Worm (Caenorhabditis elegans) whole organism, L1 larva: ENCODE measurements around the gene K08H10.10.

Experiments used
- C16A3.4 ChIP-seq: fragments of 150-350 bp; optimal IDR thresholded peaks from 2 replicates; lab custom pipeline; 2014; ENCODE audit warnings: missing biosample characterization, missing genetic modification characterization
- Y116A8C.19 ChIP-seq: sonication (generic microtip); optimal IDR thresholded peaks from 2 replicates; lab custom pipeline; 2016; ENCODE audit warnings: missing compliant biosample characterization, missing genetic modification characterization, borderline replicate concordance
- aha-1 ChIP-seq: fragments of 150-350 bp; optimal IDR thresholded peaks from 2 replicates; lab custom pipeline; 2014; ENCODE audit warnings: missing biosample characterization, missing genetic modification characterization
- alr-1 ChIP-seq: fragments of 200-800 bp; sonication (Bioruptor generic); optimal IDR thresholded peaks from 2 replicates; lab custom pipeline; 2018; ENCODE audit warnings: borderline replicate concordance, mild to moderate bottlenecking, missing genetic modification characterization, missing compliant biosample characterization
- aly-2 ChIP-seq: fragments of 150-350 bp; optimal IDR thresholded peaks from 2 replicates; lab custom pipeline; 2014; ENCODE audit warnings: missing biosample characterization, missing genetic modification characterization
- blmp-1 ChIP-seq: fragments of 150-350 bp; optimal IDR thresholded peaks from 2 replicates; lab custom pipeline; 2014; ENCODE audit warnings: missing biosample characterization, missing genetic modification characterization
- ceh-82 ChIP-seq, 3 experiments: fragments of 150-350 bp in 1 of 3; sonication (generic microtip) in 2 of 3; optimal IDR thresholded peaks; 2 replicates each; lab custom pipeline; 2014 to 2017; ENCODE audit warnings: missing biosample characterization in 3 of 3, missing genetic modification characterization in 3 of 3
- dpl-1 ChIP-seq, 3 experiments: fragments of 150-350 bp in 2 of 3; sonication (generic microtip) in 1 of 3; optimal IDR thresholded peaks; 2 replicates each; lab custom pipeline; 2014 to 2017; ENCODE audit warnings: missing biosample characterization in 3 of 3, missing genetic modification characterization in 3 of 3, missing genetic modification reagents in 3 of 3
- efl-1 ChIP-seq, 4 experiments: fragments of 150-350 bp; optimal IDR thresholded peaks in 3 of 4; peaks in 1 of 4; 1 replicate in 1 of 4; 2 replicates in 3 of 4; lab custom pipeline; 2014; ENCODE audit warnings: missing biosample characterization in 2 of 4, missing genetic modification characterization in 2 of 4, missing genetic modification reagents in 2 of 4
- efl-3 ChIP-seq: fragments of 200-800 bp; sonication (Bioruptor generic); optimal IDR thresholded peaks from 2 replicates; lab custom pipeline; 2018; ENCODE audit warnings: mild to moderate bottlenecking, missing genetic modification characterization, missing compliant biosample characterization
- elt-2 ChIP-seq: sonication (generic microtip); optimal IDR thresholded peaks from 2 replicates; lab custom pipeline; 2016; ENCODE audit warnings: missing genetic modification characterization, mild to moderate bottlenecking, inconsistent platforms, missing compliant biosample characterization, missing genetic modification reagents
- elt-3 ChIP-seq, 6 experiments: fragments of 150-350 bp in 1 of 6; sonication (generic microtip); optimal IDR thresholded peaks; 2 replicates each; lab custom pipeline; 2017 to 2018; ENCODE audit warnings: missing biosample characterization in 6 of 6, missing genetic modification characterization in 6 of 6, inconsistent platforms in 1 of 6
- ets-5 ChIP-seq: fragments of 200-800 bp; sonication (Bioruptor generic); IDR thresholded peaks from 2 replicates; pipeline ENCODE4 v1.3.6; 2022; ENCODE audit warnings: missing genetic modification characterization, missing compliant biosample characterization
- fkh-10 ChIP-seq: sonication (generic microtip); optimal IDR thresholded peaks from 2 replicates; lab custom pipeline; 2017; ENCODE audit warnings: missing biosample characterization, missing genetic modification reagents, missing genetic modification characterization
- fos-1 ChIP-seq: fragments of 150-350 bp; optimal IDR thresholded peaks from 2 replicates; lab custom pipeline; 2014; ENCODE audit warnings: missing biosample characterization, missing genetic modification characterization
- hlh-17 ChIP-seq: fragments of 200-800 bp; sonication (Bioruptor generic); optimal IDR thresholded peaks from 2 replicates; lab custom pipeline; 2018; ENCODE audit warnings: missing genetic modification characterization, mild to moderate bottlenecking, missing compliant biosample characterization, moderate library complexity, borderline replicate concordance
- isw-1 ChIP-seq: fragments of 200-800 bp; sonication (Bioruptor generic); IDR thresholded peaks from 2 replicates; pipeline ENCODE4 v1.3.6; 2022; ENCODE audit warnings: missing genetic modification characterization, missing compliant biosample characterization
- lin-13 ChIP-seq: fragments of 150-350 bp; optimal IDR thresholded peaks from 2 replicates; lab custom pipeline; 2014; ENCODE audit warnings: missing biosample characterization, missing genetic modification reagents, missing genetic modification characterization
- lin-14 ChIP-seq: fragments of 200-800 bp; sonication (Bioruptor generic); optimal IDR thresholded peaks from 2 replicates; lab custom pipeline; 2018; ENCODE audit warnings: mild to moderate bottlenecking, missing genetic modification characterization, moderate library complexity, missing compliant biosample characterization
- lin-15B ChIP-seq: fragments of 150-350 bp; sonication (generic microtip); optimal IDR thresholded peaks from 3 replicates; lab custom pipeline; 2014; ENCODE audit warnings: missing biosample characterization, missing genetic modification characterization
- lin-39 ChIP-seq: fragments of 150-350 bp; optimal IDR thresholded peaks from 2 replicates; lab custom pipeline; 2014; ENCODE audit warnings: missing biosample characterization, missing genetic modification reagents, missing genetic modification characterization
- lsy-2 ChIP-seq, 2 experiments: fragments of 150-350 bp; optimal IDR thresholded peaks; 2 replicates each; lab custom pipeline; 2014; ENCODE audit warnings: missing biosample characterization in 2 of 2, missing genetic modification characterization in 2 of 2
- mdl-1 ChIP-seq, 2 experiments: fragments of 150-350 bp; optimal IDR thresholded peaks; 2 replicates each; lab custom pipeline; 2014 to 2017; ENCODE audit warnings: missing biosample characterization in 2 of 2, missing genetic modification characterization in 2 of 2, inconsistent platforms in 1 of 2
- mep-1 ChIP-seq: fragments of 150-350 bp; optimal IDR thresholded peaks from 2 replicates; lab custom pipeline; 2014; ENCODE audit warnings: missing biosample characterization, missing genetic modification characterization
- nhr-12 ChIP-seq: sonication (generic microtip); optimal IDR thresholded peaks from 2 replicates; lab custom pipeline; 2017; ENCODE audit warnings: missing biosample characterization, missing genetic modification characterization
- nhr-28 ChIP-seq: fragments of 150-350 bp; optimal IDR thresholded peaks from 2 replicates; lab custom pipeline; 2014; ENCODE audit warnings: missing biosample characterization, missing genetic modification characterization
- nhr-47 ChIP-seq: sonication (generic microtip); optimal IDR thresholded peaks from 2 replicates; lab custom pipeline; 2016; ENCODE audit warnings: mild to moderate bottlenecking, missing genetic modification characterization, moderate library complexity, missing compliant biosample characterization
- nhr-71 ChIP-seq: sonication (generic microtip); optimal IDR thresholded peaks from 2 replicates; lab custom pipeline; 2016; ENCODE audit warnings: mild to moderate bottlenecking, missing genetic modification characterization, moderate library complexity, missing compliant biosample characterization
- nhr-77 ChIP-seq: fragments of 150-350 bp; optimal IDR thresholded peaks from 2 replicates; lab custom pipeline; 2014; ENCODE audit warnings: missing biosample characterization, missing genetic modification characterization
- nhr-84 ChIP-seq: sonication (generic microtip); optimal IDR thresholded peaks from 2 replicates; lab custom pipeline; 2017; ENCODE audit warnings: missing biosample characterization, missing genetic modification characterization
- nhr-85 ChIP-seq: sonication (generic microtip); peaks from one replicate; lab custom pipeline; 2016; ENCODE audit warnings: missing genetic modification characterization, inconsistent platforms, missing compliant biosample characterization
- pax-3 ChIP-seq: fragments of 200-800 bp; sonication (Bioruptor generic); optimal IDR thresholded peaks from 2 replicates; lab custom pipeline; 2018; ENCODE audit warnings: mild to moderate bottlenecking, missing genetic modification characterization, moderate library complexity, missing compliant biosample characterization
- pqm-1 ChIP-seq: sonication (generic microtip); optimal IDR thresholded peaks from 3 replicates; lab custom pipeline; 2017; ENCODE audit warnings: missing biosample characterization, missing genetic modification characterization
- rnt-1 ChIP-seq: sonication (generic microtip); optimal IDR thresholded peaks from 2 replicates; lab custom pipeline; 2016; ENCODE audit warnings: mild to moderate bottlenecking, missing genetic modification characterization, moderate library complexity, missing compliant biosample characterization
- snpc-4 ChIP-seq: fragments of 150-350 bp; optimal IDR thresholded peaks from 2 replicates; lab custom pipeline; 2014; ENCODE audit warnings: missing biosample characterization, missing genetic modification characterization
- snu-23 ChIP-seq: sonication (generic microtip); optimal IDR thresholded peaks from 2 replicates; lab custom pipeline; 2016; ENCODE audit warnings: missing genetic modification characterization, missing compliant biosample characterization
- sox-4 ChIP-seq: sonication (generic microtip); optimal IDR thresholded peaks from 2 replicates; lab custom pipeline; 2016; ENCODE audit warnings: missing genetic modification characterization, missing compliant biosample characterization
- swsn-7 ChIP-seq: sonication (generic microtip); optimal IDR thresholded peaks from 2 replicates; lab custom pipeline; 2016; ENCODE audit warnings: missing genetic modification characterization, missing compliant biosample characterization
- tbx-2 ChIP-seq: sonication (generic microtip); optimal IDR thresholded peaks from 2 replicates; lab custom pipeline; 2016; ENCODE audit warnings: missing genetic modification characterization, missing compliant biosample characterization
- unc-30 ChIP-seq: sonication (generic microtip); optimal IDR thresholded peaks from 2 replicates; lab custom pipeline; 2017; ENCODE audit warnings: missing biosample characterization, missing genetic modification characterization
- unc-62 ChIP-seq: fragments of 150-350 bp; optimal IDR thresholded peaks from 2 replicates; lab custom pipeline; 2014; ENCODE audit warnings: missing biosample characterization, missing genetic modification reagents, missing genetic modification characterization
- unc-86 ChIP-seq: sonication (generic microtip); optimal IDR thresholded peaks from 2 replicates; lab custom pipeline; 2016; ENCODE audit warnings: missing genetic modification characterization, missing compliant biosample characterization
- unc-98 ChIP-seq: fragments of 200-800 bp; sonication (Bioruptor generic); IDR thresholded peaks from 2 replicates; pipeline ENCODE4 v1.3.6; 2022; ENCODE audit warnings: missing genetic modification characterization, missing compliant biosample characterization
- vab-15 ChIP-seq: sonication (generic microtip); optimal IDR thresholded peaks from 2 replicates; lab custom pipeline; 2017; ENCODE audit warnings: missing genotype, mild to moderate bottlenecking, missing genetic modification characterization, missing compliant biosample characterization
- xbp-1 ChIP-seq: sonication (generic microtip); optimal IDR thresholded peaks from 2 replicates; lab custom pipeline; 2016; ENCODE audit warnings: missing genetic modification characterization, missing compliant biosample characterization
- zip-4 ChIP-seq: fragments of 200-800 bp; sonication (Bioruptor generic); optimal IDR thresholded peaks from 2 replicates; lab custom pipeline; 2018; ENCODE audit warnings: mild to moderate bottlenecking, missing genetic modification characterization, moderate library complexity, missing compliant biosample characterization
- ztf-11 ChIP-seq, 2 experiments: sonication (generic microtip); optimal IDR thresholded peaks; 2 replicates each; lab custom pipeline; 2016 to 2017; ENCODE audit warnings: missing genetic modification characterization in 2 of 2, missing biosample characterization in 1 of 2, missing compliant biosample characterization in 1 of 2
- ztf-4 ChIP-seq: fragments of 150-350 bp; optimal IDR thresholded peaks from 2 replicates; lab custom pipeline; 2014; ENCODE audit warnings: missing biosample characterization, missing genetic modification characterization

Gene K08H10.10

DNA sequence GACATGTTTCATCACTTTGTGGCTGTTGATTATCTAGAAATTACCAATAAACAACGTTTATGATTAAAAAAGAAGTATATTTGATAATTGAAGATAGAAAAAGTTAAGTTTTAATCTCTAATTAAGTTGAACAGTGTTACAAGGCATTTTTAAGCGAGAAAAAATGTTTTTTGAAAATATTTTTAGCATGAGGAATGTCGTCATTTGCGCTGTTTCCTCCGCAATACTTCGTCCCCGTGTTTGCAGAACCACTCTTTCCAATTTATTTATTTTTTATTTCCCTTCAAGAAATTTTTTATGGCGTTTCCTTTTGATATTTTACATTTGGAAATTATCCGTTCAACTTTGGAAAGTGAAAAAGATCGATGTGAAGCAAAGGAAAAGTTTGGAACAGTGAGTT is 9.2 kb upstream of the K08H10.10 start, which contains the start of the genes rde-1 and trpp-6 (continued):
- TF ChIP-seq nhr-77, result no peak
- TF ChIP-seq snu-23 (GFP tag; lab: Kevin White, UChicago), result no peak
- no peak for TF ChIP-seq vab-15 (tag; lab: Kevin White, UChicago)
- no peak for TF ChIP-seq pax-3
- TF ChIP-seq nhr-47, result peak; percentile 28
- TF ChIP-seq snpc-4 (tag; lab: Kevin White, UChicago), result no peak
- TF ChIP-seq ceh-82 (tag; optimal IDR thresholded peaks at IDR 0.05; lab: Kevin White, UChicago), result no peak
- no peak for TF ChIP-seq fos-1 (tag; lab: Kevin White, UChicago)
- TF ChIP-seq lin-14 (GFP tag; lab: Kevin White, UChicago), result no peak
- TF ChIP-seq unc-30, result no peak
- no peak for TF ChIP-seq C16A3.4 (tag; lab: Kevin White, UChicago)
- no peak for TF ChIP-seq lin-39 (tag; lab: Kevin White, UChicago)
- TF ChIP-seq nhr-71, result peak; percentile 7
- peak; percentile 6 to 13 for TF ChIP-seq lsy-2 (tag; optimal IDR thresholded peaks at IDR 0.05; lab: Kevin White, UChicago)
- TF ChIP-seq lin-15B (tag; lab: Kevin White, UChicago), result no peak
- TF ChIP-seq Y116A8C.19, result no peak
- no peak for TF ChIP-seq ztf-4 (tag; lab: Kevin White, UChicago)
- TF ChIP-seq aha-1 (tag; lab: Kevin White, UChicago), result no peak
- no peak for TF ChIP-seq elt-3 (tag; optimal IDR thresholded peaks at IDR 0.05; lab: Kevin White, UChicago)
- TF ChIP-seq efl-1 (optimal IDR thresholded peaks at IDR 0.05; lab: Kevin White, UChicago), result peak in 1 of 2 experiments; percentile 45
- TF ChIP-seq efl-1 (GFP tag; optimal IDR thresholded peaks at IDR 0.05 in 1 of 2; lab: Kevin White, UChicago), result peak in 1 of 2 experiments; percentile 21
- TF ChIP-seq mdl-1 (tag; optimal IDR thresholded peaks at IDR 0.05; lab: Kevin White, UChicago), result no peak
- TF ChIP-seq pqm-1 (tag; lab: Kevin White, UChicago), result no peak
- TF ChIP-seq nhr-85 (tag; lab: Kevin White, UChicago), result no peak
- peak in 2 of 3 experiments; percentile 15 to 32 for TF ChIP-seq dpl-1 (GFP tag; optimal IDR thresholded peaks at IDR 0.05; lab: Kevin White, UChicago)

DNA sequence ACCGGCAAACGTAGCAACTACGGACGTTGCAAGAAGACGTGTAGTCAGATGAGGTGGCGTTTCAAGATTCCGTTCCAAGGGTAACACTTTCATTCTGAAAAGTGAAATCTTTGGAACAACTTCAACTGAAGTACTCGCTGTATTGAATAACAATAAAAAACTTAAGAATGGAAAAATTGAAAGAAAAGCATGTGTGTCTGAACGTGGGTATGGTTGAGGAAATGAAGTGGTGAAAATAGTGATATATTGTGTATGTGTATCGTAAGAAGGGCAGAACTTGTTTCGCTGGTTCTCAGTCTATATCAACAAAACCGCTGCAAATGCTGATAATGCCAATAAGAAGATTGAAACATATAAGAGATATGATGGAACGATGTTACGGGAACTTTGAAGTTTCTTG is 5.1 kb upstream of the K08H10.10 start, which contains the start of gene K08H10.6:
Gene K08H10.6, minus strand, starts transcription at position 101 of the 400 bp plus-strand sequence.
- no peak for TF ChIP-seq lin-39 (tag; lab: Kevin White, UChicago)
- no peak for TF ChIP-seq mep-1
- TF ChIP-seq efl-1 (optimal IDR thresholded peaks at IDR 0.05; lab: Kevin White, UChicago), result no peak
- TF ChIP-seq efl-1 (GFP tag; optimal IDR thresholded peaks at IDR 0.05 in 1 of 2; lab: Kevin White, UChicago), result no peak
- TF ChIP-seq isw-1, result no peak
- no peak for TF ChIP-seq unc-30
- TF ChIP-seq nhr-28 (tag; lab: Kevin White, UChicago), result no peak
- TF ChIP-seq nhr-84, result no peak
- TF ChIP-seq lin-14 (GFP tag; lab: Kevin White, UChicago), result no peak
- TF ChIP-seq ceh-82 (tag; optimal IDR thresholded peaks at IDR 0.05; lab: Kevin White, UChicago), result no peak
- TF ChIP-seq swsn-7, result no peak
- no peak for TF ChIP-seq lin-13 (GFP tag; lab: Kevin White, UChicago)
- no peak for TF ChIP-seq alr-1 (tag; lab: Kevin White, UChicago)
- no peak for TF ChIP-seq ets-5 (GFP tag; lab: Robert Waterston, UW)
- TF ChIP-seq elt-2 (tag; lab: Kevin White, UChicago), result no peak

DNA sequence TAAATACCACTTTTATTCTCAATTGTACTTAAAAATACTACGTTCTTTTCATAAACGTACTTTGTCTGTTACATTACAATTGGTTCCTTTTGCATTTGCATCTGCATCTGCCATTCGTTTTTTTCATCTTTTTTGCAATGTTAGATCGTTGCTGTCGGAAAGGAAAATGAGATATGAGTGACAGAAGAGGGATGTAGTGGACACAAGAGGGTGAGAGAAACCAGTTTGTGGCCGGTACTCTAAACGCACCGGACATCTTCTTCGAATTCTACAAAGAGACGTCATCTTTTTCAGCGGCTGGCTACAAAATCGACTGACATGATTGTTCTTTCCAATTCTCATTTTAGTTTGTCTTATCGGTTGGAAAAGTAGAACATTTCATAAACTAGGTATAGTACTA is 1.9 kb downstream of the K08H10.10 start:
- TF ChIP-seq unc-62 (GFP tag; lab: Kevin White, UChicago), result no peak
- no peak for TF ChIP-seq sox-4 (tag; lab: Kevin White, UChicago)
- TF ChIP-seq nhr-47, result no peak
- no peak for TF ChIP-seq C16A3.4 (tag; lab: Kevin White, UChicago)
- peak; percentile 70 for TF ChIP-seq lin-14 (GFP tag; lab: Kevin White, UChicago)
- no peak for TF ChIP-seq aly-2 (tag; lab: Kevin White, UChicago)
- no peak for TF ChIP-seq zip-4 (GFP tag; lab: Kevin White, UChicago)
- TF ChIP-seq fkh-10 (GFP tag; lab: Kevin White, UChicago), result no peak
- no peak for TF ChIP-seq tbx-2 (tag; lab: Kevin White, UChicago)
- TF ChIP-seq unc-98, result no peak
- no peak for TF ChIP-seq ztf-4 (tag; lab: Kevin White, UChicago)
- no peak for TF ChIP-seq nhr-28 (tag; lab: Kevin White, UChicago)
- no peak for TF ChIP-seq aha-1 (tag; lab: Kevin White, UChicago)
- no peak for TF ChIP-seq nhr-12
- no peak for TF ChIP-seq rnt-1 (tag; lab: Kevin White, UChicago)
- no peak for TF ChIP-seq swsn-7
- TF ChIP-seq blmp-1, result peak; percentile 78
- no peak for TF ChIP-seq hlh-17 (GFP tag; lab: Kevin White, UChicago)
- TF ChIP-seq unc-86 (tag; lab: Kevin White, UChicago), result no peak
- no peak for TF ChIP-seq mdl-1 (tag; optimal IDR thresholded peaks at IDR 0.05; lab: Kevin White, UChicago)
- TF ChIP-seq ztf-11 (tag; optimal IDR thresholded peaks at IDR 0.05; lab: Kevin White, UChicago), result no peak
- TF ChIP-seq ceh-82 (tag; optimal IDR thresholded peaks at IDR 0.05; lab: Kevin White, UChicago), result no peak
- no peak for TF ChIP-seq nhr-77
- TF ChIP-seq efl-3, result no peak
- TF ChIP-seq xbp-1 (tag; lab: Kevin White, UChicago), result peak; percentile 44
